Fruit fly (Drosophila melanogaster) whole organism, embryonic: Measurements from ENCODE around the gene MtnD.

ENCODE experiments used
- Bteb2 ChIP-seq: fragments of 200-800 bp; sonication (Bioruptor generic); optimal IDR thresholded peaks from 2 replicates; lab custom pipeline; 2016; ENCODE audit warnings: missing biosample characterization, missing genetic modification characterization
- CG10267 ChIP-seq: fragments of 200-800 bp; sonication (Bioruptor generic); optimal IDR thresholded peaks from 2 replicates; lab custom pipeline; 2018; ENCODE audit warnings: missing biosample characterization, mild to moderate bottlenecking, missing genetic modification characterization, moderate library complexity
- CG10321 ChIP-seq: fragments of 200-800 bp; sonication (Bioruptor generic); IDR thresholded peaks from 2 replicates; pipeline ENCODE4 v1.3.6; 2022; ENCODE audit warnings: missing biosample characterization, missing genetic modification characterization
- CG10543 ChIP-seq: fragments of 200-800 bp; sonication (Bioruptor generic); optimal IDR thresholded peaks from 3 replicates; lab custom pipeline; 2017; ENCODE audit warnings: missing biosample characterization, mild to moderate bottlenecking, missing genetic modification characterization, moderate library complexity
- CG11560 ChIP-seq: fragments of 200-800 bp; sonication (Bioruptor generic); IDR thresholded peaks from 3 replicates; pipeline ENCODE4 v1.3.6; 2022; ENCODE audit warnings: missing biosample characterization, missing genetic modification characterization
- CG12942 ChIP-seq: fragments of 200-800 bp; sonication (Bioruptor generic); optimal IDR thresholded peaks from 3 replicates; lab custom pipeline; 2016; ENCODE audit warnings: missing biosample characterization, missing genetic modification characterization
- CG13296 ChIP-seq: fragments of 200-800 bp; sonication (Bioruptor generic); optimal IDR thresholded peaks from 3 replicates; lab custom pipeline; 2018; ENCODE audit warnings: missing biosample characterization, mild to moderate bottlenecking, missing genetic modification characterization
- CG13624 ChIP-seq: fragments of 200-800 bp; sonication (Bioruptor generic); optimal IDR thresholded peaks from 2 replicates; lab custom pipeline; 2016; ENCODE audit warnings: missing biosample characterization, missing genetic modification characterization
- CG1647 ChIP-seq: fragments of 200-800 bp; sonication (Bioruptor generic); optimal IDR thresholded peaks from 3 replicates; lab custom pipeline; 2016; ENCODE audit warnings: missing biosample characterization, missing genetic modification characterization
- CG2120 ChIP-seq: fragments of 200-800 bp; sonication (Bioruptor generic); optimal IDR thresholded peaks from 3 replicates; lab custom pipeline; 2016; ENCODE audit warnings: missing biosample characterization, missing genetic modification characterization
- CG30020 ChIP-seq: fragments of 200-800 bp; optimal IDR thresholded peaks from 2 replicates; lab custom pipeline; 2019; ENCODE audit warnings: missing biosample characterization, mild to moderate bottlenecking, missing genetic modification characterization, moderate library complexity
- CG3847 ChIP-seq: fragments of 200-800 bp; sonication (Bioruptor generic); IDR thresholded peaks from 2 replicates; pipeline ENCODE4 v1.3.6; 2022; ENCODE audit warnings: missing biosample characterization, missing genetic modification characterization
- CG4282 ChIP-seq: fragments of 200-800 bp; sonication (Bioruptor generic); optimal IDR thresholded peaks from 2 replicates; lab custom pipeline; 2016; ENCODE audit warnings: missing biosample characterization, missing genetic modification characterization
- CG4854 ChIP-seq: fragments of 200-800 bp; sonication (Bioruptor generic); optimal IDR thresholded peaks from 2 replicates; lab custom pipeline; 2016; ENCODE audit warnings: missing biosample characterization, missing genetic modification characterization, inconsistent platforms
- CG8290 ChIP-seq, 3 experiments: fragments of 200-800 bp; sonication (Bioruptor generic); optimal IDR thresholded peaks; 2 replicates each; lab custom pipeline; 2016 to 2019; ENCODE audit warnings: missing biosample characterization in 3 of 3, missing genetic modification characterization in 3 of 3, mild to moderate bottlenecking in 2 of 3, moderate library complexity in 1 of 3
- CG9609 ChIP-seq: fragments of 200-800 bp; sonication (Bioruptor generic); optimal IDR thresholded peaks from 3 replicates; lab custom pipeline; 2016; ENCODE audit warnings: missing biosample characterization, missing genetic modification characterization
- CG9797 ChIP-seq: fragments of 200-800 bp; sonication (Bioruptor generic); optimal IDR thresholded peaks from 3 replicates; lab custom pipeline; 2018; ENCODE audit warnings: missing biosample characterization, mild to moderate bottlenecking, missing genetic modification characterization
- CkIIα-i1 ChIP-seq: fragments of 200-800 bp; sonication (Bioruptor generic); IDR thresholded peaks from 2 replicates; pipeline ENCODE4 v1.3.6; 2022; ENCODE audit warnings: missing biosample characterization, missing genetic modification characterization
- Dll ChIP-seq: fragments of 200-800 bp; sonication (Bioruptor generic); IDR thresholded peaks from 4 replicates; pipeline ENCODE4 v1.3.6; 2022; ENCODE audit warnings: missing biosample characterization, missing genetic modification characterization; ENCODE audit not compliant: partially characterized antibody
- Drgx ChIP-seq: fragments of 200-800 bp; sonication (Bioruptor generic); IDR thresholded peaks from 2 replicates; pipeline ENCODE4 v1.3.6; 2022; ENCODE audit warnings: missing biosample characterization, missing genetic modification characterization
- Hey ChIP-seq: fragments of 200-800 bp; sonication (Bioruptor generic); optimal IDR thresholded peaks from 3 replicates; lab custom pipeline; 2018; ENCODE audit warnings: missing biosample characterization, mild to moderate bottlenecking, missing genetic modification characterization
- Hr3 ChIP-seq: fragments of 200-800 bp; sonication (Bioruptor generic); optimal IDR thresholded peaks from 3 replicates; lab custom pipeline; 2016; ENCODE audit warnings: missing biosample characterization, missing genetic modification characterization
- Hr39 ChIP-seq: fragments of >200 bp; optimal IDR thresholded peaks from 2 replicates; lab custom pipeline; 2017
- Lhr ChIP-seq: fragments of 200-800 bp; sonication (Bioruptor generic); optimal IDR thresholded peaks from 3 replicates; lab custom pipeline; 2017; ENCODE audit warnings: mild to moderate bottlenecking, missing biosample characterization, missing genetic modification reagents, missing genetic modification characterization
- Lim3 ChIP-seq: fragments of 200-800 bp; sonication (Bioruptor generic); IDR thresholded peaks from 2 replicates; pipeline ENCODE4 v1.3.6; 2022; ENCODE audit warnings: missing biosample characterization, missing genetic modification characterization
- Sry-δ ChIP-seq: fragments of 200-800 bp; sonication (Bioruptor generic); optimal IDR thresholded peaks from 2 replicates; lab custom pipeline; 2016; ENCODE audit warnings: missing biosample characterization, missing genetic modification characterization
- TFAM ChIP-seq: fragments of 200-800 bp; sonication (Bioruptor generic); optimal IDR thresholded peaks from 2 replicates; lab custom pipeline; 2017; ENCODE audit warnings: missing biosample characterization, missing genetic modification characterization, inconsistent platforms
- Usf ChIP-seq: fragments of 200-800 bp; sonication (Bioruptor generic); optimal IDR thresholded peaks from 2 replicates; lab custom pipeline; 2017; ENCODE audit warnings: missing genotype, missing biosample characterization, missing genetic modification characterization
- Xbp1 ChIP-seq: fragments of 200-800 bp; sonication (Bioruptor generic); optimal IDR thresholded peaks from 3 replicates; lab custom pipeline; 2016; ENCODE audit warnings: missing biosample characterization, mild to moderate bottlenecking, missing genetic modification characterization
- crc ChIP-seq: fragments of 200-800 bp; sonication (Bioruptor generic); optimal IDR thresholded peaks from 2 replicates; lab custom pipeline; 2016; ENCODE audit warnings: missing biosample characterization, missing genetic modification characterization
- dm ChIP-seq: fragments of 200-800 bp; sonication (Bioruptor generic); optimal IDR thresholded peaks from 3 replicates; lab custom pipeline; 2016; ENCODE audit warnings: missing biosample characterization, missing genetic modification characterization
- fu2 ChIP-seq: fragments of 200-800 bp; sonication (Bioruptor generic); optimal IDR thresholded peaks from 2 replicates; lab custom pipeline; 2016; ENCODE audit warnings: missing biosample characterization, missing genetic modification characterization
- gcm ChIP-seq: fragments of 200-800 bp; sonication (Bioruptor generic); optimal IDR thresholded peaks from 2 replicates; lab custom pipeline; 2019; ENCODE audit warnings: missing biosample characterization, mild to moderate bottlenecking, missing genetic modification characterization, moderate library complexity
- gfzf ChIP-seq: fragments of 200-800 bp; sonication (Bioruptor generic); optimal IDR thresholded peaks from 2 replicates; lab custom pipeline; 2016; ENCODE audit warnings: missing biosample characterization, mild to moderate bottlenecking, missing genetic modification characterization, moderate library complexity
- grau ChIP-seq: fragments of 200-800 bp; optimal IDR thresholded peaks from 3 replicates; lab custom pipeline; 2019; ENCODE audit warnings: missing biosample characterization, mild to moderate bottlenecking, missing genetic modification characterization, moderate library complexity
- gro ChIP-seq: fragments of 200-800 bp; sonication (Bioruptor generic); optimal IDR thresholded peaks from 2 replicates; lab custom pipeline; 2016; ENCODE audit warnings: missing biosample characterization, missing genetic modification characterization
- h ChIP-seq: fragments of >200 bp; optimal IDR thresholded peaks from 2 replicates; lab custom pipeline; 2017
- her ChIP-seq: fragments of 200-800 bp; sonication (Bioruptor generic); optimal IDR thresholded peaks from 2 replicates; lab custom pipeline; 2016; ENCODE audit warnings: missing biosample characterization, missing genetic modification characterization
- insv ChIP-seq, 2 experiments: fragments of 200-800 bp; sonication (Bioruptor generic); optimal IDR thresholded peaks; 3 replicates each; lab custom pipeline; 2016 to 2018; ENCODE audit warnings: missing biosample characterization in 2 of 2, missing genetic modification characterization in 2 of 2
- inv ChIP-seq: fragments of 200-800 bp; sonication (Bioruptor generic); IDR thresholded peaks from 2 replicates; pipeline ENCODE4 v1.3.6; 2022; ENCODE audit warnings: missing biosample characterization, missing genetic modification characterization; ENCODE audit not compliant: partially characterized antibody
- nau ChIP-seq: fragments of 200-800 bp; sonication (Bioruptor generic); optimal IDR thresholded peaks from 3 replicates; lab custom pipeline; 2017; ENCODE audit warnings: missing biosample characterization, mild to moderate bottlenecking, missing genetic modification characterization, missing genetic modification reagents
- oc ChIP-seq: fragments of 200-800 bp; sonication (Bioruptor generic); optimal IDR thresholded peaks from 2 replicates; lab custom pipeline; 2018; ENCODE audit warnings: missing biosample characterization, mild to moderate bottlenecking, missing genetic modification characterization, moderate library complexity
- pho ChIP-seq: fragments of 200-800 bp; sonication (Bioruptor generic); optimal IDR thresholded peaks from 2 replicates; lab custom pipeline; 2016; ENCODE audit warnings: missing biosample characterization, missing genetic modification characterization
- ranshi ChIP-seq: fragments of 200-800 bp; sonication (Bioruptor generic); IDR thresholded peaks from 2 replicates; pipeline ENCODE4 v1.3.6; 2022; ENCODE audit warnings: missing biosample characterization, missing genetic modification characterization
- row ChIP-seq: fragments of 200-800 bp; sonication (Bioruptor generic); IDR thresholded peaks from 3 replicates; pipeline ENCODE4 v1.3.6; 2022; ENCODE audit warnings: missing biosample characterization, missing genetic modification characterization
- seq ChIP-seq: fragments of 200-800 bp; sonication (Bioruptor generic); IDR thresholded peaks from 2 replicates; pipeline ENCODE4 v1.3.6; 2022; ENCODE audit warnings: missing biosample characterization, missing genetic modification characterization
- sim ChIP-seq: fragments of 200-800 bp; sonication (Bioruptor generic); IDR thresholded peaks from 2 replicates; pipeline ENCODE4 v1.3.6; 2022; ENCODE audit warnings: missing biosample characterization, missing genetic modification characterization
- stc ChIP-seq: fragments of 200-800 bp; sonication (Bioruptor generic); IDR thresholded peaks from 2 replicates; pipeline ENCODE4 v1.3.6; 2022; ENCODE audit warnings: missing biosample characterization, missing genetic modification characterization
- stwl ChIP-seq: fragments of 200-800 bp; sonication (Bioruptor generic); optimal IDR thresholded peaks from 3 replicates; lab custom pipeline; 2018; ENCODE audit warnings: missing biosample characterization, mild to moderate bottlenecking, missing genetic modification characterization, moderate library complexity
- tin ChIP-seq: fragments of 200-800 bp; sonication (Bioruptor generic); optimal IDR thresholded peaks from 3 replicates; lab custom pipeline; 2016; ENCODE audit warnings: missing biosample characterization, missing genetic modification characterization
- tio ChIP-seq: fragments of 200-800 bp; sonication (Bioruptor generic); optimal IDR thresholded peaks from 2 replicates; lab custom pipeline; 2017; ENCODE audit warnings: missing biosample characterization, missing genetic modification characterization, inconsistent platforms
- ttk ChIP-seq: fragments of 200-800 bp; sonication (Bioruptor generic); IDR thresholded peaks from 2 replicates; pipeline ENCODE4 v2.1.2; 2022; ENCODE audit warnings: missing biosample characterization, missing genetic modification characterization
- yki ChIP-seq: fragments of >200 bp; optimal IDR thresholded peaks from 3 replicates; lab custom pipeline; 2018

MtnD gene

DNA sequence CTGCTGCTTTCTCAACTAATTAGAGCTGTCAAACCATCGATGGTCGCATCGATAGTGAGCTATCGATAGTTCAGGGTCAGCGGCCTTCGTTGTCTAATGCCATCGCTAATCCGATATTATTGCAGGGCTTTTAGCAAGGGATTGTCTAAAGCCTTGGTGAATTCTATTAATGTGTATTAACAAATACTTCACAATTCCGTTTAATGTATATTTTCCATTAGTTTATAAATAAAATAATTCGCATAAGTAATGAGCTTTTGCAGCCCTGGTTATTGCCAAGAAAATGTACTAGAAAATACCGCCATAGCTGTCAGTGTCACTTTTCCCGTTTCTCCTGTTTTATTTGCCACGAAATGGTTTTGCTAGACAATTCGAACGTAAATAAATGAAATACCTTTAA is 45.1 kb downstream of the MtnD start, which contains the start of the genes EloB and Srp14:
Gene EloB (minus strand): TSS at position 35 of the 400 bp plus-strand sequence.
Gene Srp14 (plus strand): TSS at position 300 of the 400 bp plus-strand sequence.
- TF ChIP-seq Hr39 = no peak
- TF ChIP-seq CG2120 = peak; percentile 92
- TF ChIP-seq CG30020 = peak; percentile 75
- peak; percentile 91 for TF ChIP-seq row (GFP tag; lab: Robert Waterston, UW)
- TF ChIP-seq yki (lab: Kevin White, UChicago) = no peak
- peak; percentile 73 for TF ChIP-seq CG10543 (GFP tag; lab: Kevin White, UChicago)
- peak; percentile 81 for TF ChIP-seq CG13296 (GFP tag; lab: Kevin White, UChicago)
- no peak for TF ChIP-seq h (lab: Kevin White, UChicago)
- TF ChIP-seq nau = no peak
- TF ChIP-seq ttk (GFP tag; lab: Robert Waterston, UW) = peak; percentile 55; the same call in 1 of the 2 replicates
- TF ChIP-seq stc (GFP tag; lab: Robert Waterston, UW) = peak; percentile 60
- peak; percentile 39 for TF ChIP-seq CG4282
- TF ChIP-seq CkIIα-i1 (GFP tag; lab: Robert Waterston, UW) = no peak
- peak; percentile 99 for TF ChIP-seq Sry-δ
- peak; percentile 69 for TF ChIP-seq CG9609 (GFP tag; lab: Kevin White, UChicago)
- TF ChIP-seq CG12942 (GFP tag; lab: Kevin White, UChicago) = peak; percentile 78
- TF ChIP-seq Dll = peak; percentile 99
- TF ChIP-seq Xbp1 (GFP tag; lab: Kevin White, UChicago) = peak; percentile 88
- TF ChIP-seq CG10321 (GFP tag; lab: Robert Waterston, UW) = no peak
- TF ChIP-seq CG4854 (GFP tag; lab: Kevin White, UChicago) = peak; percentile 67
- TF ChIP-seq TFAM = peak; percentile 69
- TF ChIP-seq dm = peak; percentile 62
- peak in 1 of 2 experiments; percentile 52 for TF ChIP-seq insv (GFP tag; optimal IDR thresholded peaks at IDR 0.05; lab: Kevin White, UChicago)
- TF ChIP-seq gfzf (GFP tag; lab: Kevin White, UChicago) = peak; percentile 78
- TF ChIP-seq CG3847 (GFP tag; lab: Robert Waterston, UW) = peak; percentile 87
- TF ChIP-seq oc (tag; lab: Kevin White, UChicago) = no peak
- peak; percentile 61 for TF ChIP-seq CG8290 (GFP tag; optimal IDR thresholded peaks at IDR 0.05; lab: Kevin White, UChicago)
- peak; percentile 8 to 73 for TF ChIP-seq CG8290 (tag; optimal IDR thresholded peaks at IDR 0.05; lab: Kevin White, UChicago)
- peak; percentile 83 for TF ChIP-seq CG1647
- TF ChIP-seq stwl (tag; lab: Kevin White, UChicago) = peak; percentile 83
- TF ChIP-seq inv (GFP tag; lab: Robert Waterston, UW) = peak; percentile 97
- TF ChIP-seq Drgx (GFP tag; lab: Robert Waterston, UW) = peak; percentile 44; the same call in 1 of the 2 replicates
- peak; percentile 80 for TF ChIP-seq CG9797 (GFP tag; lab: Kevin White, UChicago)
- TF ChIP-seq her (GFP tag; lab: Kevin White, UChicago) = peak; percentile 65
- no peak for TF ChIP-seq sim (GFP tag; lab: Robert Waterston, UW)
- TF ChIP-seq grau (tag; lab: Kevin White, UChicago) = peak; percentile 84
- peak; percentile 73 for TF ChIP-seq fu2
- peak; percentile 84 for TF ChIP-seq pho (GFP tag; lab: Kevin White, UChicago)
- TF ChIP-seq ranshi = no peak
- TF ChIP-seq CG13624 (GFP tag; lab: Kevin White, UChicago) = peak; percentile 84
- TF ChIP-seq tio (GFP tag; lab: Kevin White, UChicago) = no peak
- peak; percentile 77 for TF ChIP-seq Lhr
- TF ChIP-seq crc (GFP tag; lab: Kevin White, UChicago) = no peak
- peak; percentile 51; the same call in 1 of the 3 replicates for TF ChIP-seq CG11560 (tag; lab: Robert Waterston, UW)
- TF ChIP-seq Usf (GFP tag; lab: Kevin White, UChicago) = peak; percentile 19
- TF ChIP-seq gcm = peak; percentile 82
- TF ChIP-seq Hey (tag; lab: Kevin White, UChicago) = no peak
- TF ChIP-seq gro (GFP tag; lab: Kevin White, UChicago) = peak; percentile 87
- peak; percentile 74 for TF ChIP-seq seq
- TF ChIP-seq Bteb2 (GFP tag; lab: Kevin White, UChicago) = peak; percentile 82
- TF ChIP-seq Hr3 = peak; percentile 78
- TF ChIP-seq tin (GFP tag; lab: Kevin White, UChicago) = peak; percentile 86
- TF ChIP-seq CG10267 (tag; lab: Kevin White, UChicago) = peak; percentile 83
- TF ChIP-seq Lim3 (GFP tag; lab: Robert Waterston, UW) = no peak
